Fruit fly (Drosophila melanogaster): ENCODE measurements around the gene fax.

DNA sequence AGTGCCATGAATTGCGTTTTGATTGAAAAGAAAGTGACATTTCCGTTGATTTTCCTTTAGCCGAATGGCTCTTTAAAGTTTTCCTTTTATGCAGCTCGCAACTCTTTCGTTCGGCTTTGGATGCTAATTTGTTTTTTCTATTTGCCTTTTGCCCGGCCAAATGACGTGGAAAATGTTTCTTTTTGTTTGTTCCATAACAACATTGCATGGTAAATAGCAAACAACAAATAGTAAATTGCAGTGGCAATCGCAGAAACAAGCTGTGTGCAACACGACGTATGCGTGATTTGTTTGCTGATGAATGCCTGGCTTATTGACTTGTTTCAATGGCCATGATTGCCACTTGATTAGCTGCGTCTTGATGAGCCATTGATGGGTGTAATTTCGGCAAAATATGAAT lies 17.8 kb upstream of the fax start:
- no peak for TF ChIP-seq CG14655 (GFP tag; optimal IDR thresholded peaks at IDR 0.05)
- TF ChIP-seq CG13204 (GFP tag; optimal IDR thresholded peaks at IDR 0.05), result no peak
- no peak for TF ChIP-seq CG9948 (tag; optimal IDR thresholded peaks at IDR 0.05)
- TF ChIP-seq gl (tag; optimal IDR thresholded peaks at IDR 0.05), result no peak
- no peak for TF ChIP-seq CG12605 (GFP tag; IDR thresholded peaks at IDR 0.05)
- no peak for TF ChIP-seq rn (GFP tag; IDR thresholded peaks at IDR 0.05)
- TF ChIP-seq CG8301 (tag; optimal IDR thresholded peaks at IDR 0.05), result no peak
- TF ChIP-seq D1 (tag; optimal IDR thresholded peaks at IDR 0.05), result no peak
- TF ChIP-seq Ets98B (GFP tag; IDR thresholded peaks at IDR 0.05), result no peak
